Fruit fly (Drosophila melanogaster): ENCODE results near the gene subdued.

The subdued gene

dm6 chr3R:19587652-19588051, 54.9 kb downstream of the subdued start:
- no peak for TF ChIP-seq usp (GFP tag; optimal IDR thresholded peaks at IDR 0.05)
- TF ChIP-seq EcR (GFP tag; optimal IDR thresholded peaks at IDR 0.05): no peak
- TF ChIP-seq CG8478 (optimal IDR thresholded peaks at IDR 0.05): no peak
- TF ChIP-seq psq (optimal IDR thresholded peaks at IDR 0.05): no peak
- TF ChIP-seq pan (optimal IDR thresholded peaks at IDR 0.05): no peak
- no peak for TF ChIP-seq Dll (optimal IDR thresholded peaks at IDR 0.05)

dm6 chr3R:19586319-19586718, 56.2 kb downstream of the subdued start:
- TF ChIP-seq EcR (GFP tag; optimal IDR thresholded peaks at IDR 0.05) (no peak), Dll (optimal IDR thresholded peaks at IDR 0.05) (no peak), usp (GFP tag; optimal IDR thresholded peaks at IDR 0.05) (no peak), pan (optimal IDR thresholded peaks at IDR 0.05) (no peak), CG8478 (optimal IDR thresholded peaks at IDR 0.05) (no peak), psq (optimal IDR thresholded peaks at IDR 0.05) (no peak)

DNA sequence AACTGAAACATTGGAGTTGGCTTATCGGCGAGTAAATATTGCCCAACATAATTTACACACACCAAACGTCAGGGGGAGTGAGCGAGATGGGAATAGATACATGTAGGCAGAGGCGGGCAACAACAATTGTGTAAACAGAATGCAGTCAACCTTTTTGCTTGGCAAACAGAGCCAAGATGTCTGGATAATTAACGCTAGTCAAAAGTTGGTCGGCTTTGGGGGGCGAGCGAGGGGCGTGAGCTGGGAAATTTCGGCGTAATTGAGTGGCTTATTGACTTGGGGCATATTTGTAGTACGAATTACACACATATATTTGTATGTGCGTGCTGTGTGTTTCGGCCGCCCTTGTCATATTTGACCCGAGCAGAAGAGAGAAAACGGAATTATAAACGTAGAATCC, 57.7 kb downstream of the subdued start:
- TF ChIP-seq EcR (GFP tag; optimal IDR thresholded peaks at IDR 0.05): no peak
- no peak for TF ChIP-seq pan (optimal IDR thresholded peaks at IDR 0.05)
